Worm (Caenorhabditis elegans) whole organism, late embryonic: ENCODE measurements around the gene pigg-1.

Source experiments
- C38D4.7 ChIP-seq: fragments of 200-800 bp; sonication (Bioruptor generic); optimal IDR thresholded peaks from 2 replicates; lab custom pipeline; 2018; ENCODE audit warnings: mild to moderate bottlenecking, missing genetic modification characterization, moderate library complexity, missing compliant biosample characterization
- F13H6.1 ChIP-seq: sonication (generic microtip); optimal IDR thresholded peaks from 2 replicates; lab custom pipeline; 2016; ENCODE audit warnings: missing genetic modification characterization, missing compliant biosample characterization
- K02D7.2 ChIP-seq: sonication (generic microtip); optimal IDR thresholded peaks from 2 replicates; lab custom pipeline; 2017; ENCODE audit warnings: mild to moderate bottlenecking, missing genetic modification characterization, missing compliant biosample characterization
- K09A11.1 ChIP-seq: sonication (generic microtip); optimal IDR thresholded peaks from 2 replicates; lab custom pipeline; 2017; ENCODE audit warnings: antibody characterized with exemption, mild to moderate bottlenecking, missing genetic modification characterization, missing compliant biosample characterization; ENCODE audit not compliant: insufficient read depth
- T23F11.4 ChIP-seq: fragments of 200-800 bp; sonication (Bioruptor generic); optimal IDR thresholded peaks from 2 replicates; lab custom pipeline; 2018; ENCODE audit warnings: mild to moderate bottlenecking, missing genetic modification characterization, missing compliant biosample characterization
- ama-1 ChIP-seq: fragments of 150-350 bp; optimal IDR thresholded peaks from 2 replicates; lab custom pipeline; 2014
- ceh-14 ChIP-seq: sonication (generic microtip); optimal IDR thresholded peaks from 2 replicates; lab custom pipeline; 2016; ENCODE audit warnings: missing genotype, missing genetic modification characterization, missing compliant biosample characterization
- ceh-18 ChIP-seq: sonication (generic microtip); optimal IDR thresholded peaks from 2 replicates; lab custom pipeline; 2016; ENCODE audit warnings: missing genetic modification characterization, missing compliant biosample characterization
- ceh-19 ChIP-seq: fragments of 200-800 bp; sonication (Bioruptor generic); optimal IDR thresholded peaks from 2 replicates; lab custom pipeline; 2018; ENCODE audit warnings: mild to moderate bottlenecking, missing genetic modification characterization, missing compliant biosample characterization
- ceh-2 ChIP-seq: sonication (generic microtip); optimal IDR thresholded peaks from 2 replicates; lab custom pipeline; 2016; ENCODE audit warnings: missing genotype, missing genetic modification characterization, missing compliant biosample characterization
- ceh-22 ChIP-seq: sonication (generic microtip); optimal IDR thresholded peaks from 2 replicates; lab custom pipeline; 2017; ENCODE audit warnings: missing biosample characterization, missing genetic modification characterization
- ceh-24 ChIP-seq: sonication (generic microtip); optimal IDR thresholded peaks from 2 replicates; lab custom pipeline; 2016; ENCODE audit warnings: mild to moderate bottlenecking, missing genetic modification characterization, missing compliant biosample characterization
- ceh-31 ChIP-seq: sonication (generic microtip); optimal IDR thresholded peaks from 2 replicates; lab custom pipeline; 2016; ENCODE audit warnings: missing genetic modification characterization, missing compliant biosample characterization
- ceh-34 ChIP-seq: sonication (generic microtip); optimal IDR thresholded peaks from 2 replicates; lab custom pipeline; 2016; ENCODE audit warnings: mild to moderate bottlenecking, missing genetic modification characterization, missing compliant biosample characterization
- ceh-45 ChIP-seq: fragments of 200-800 bp; sonication (Bioruptor generic); IDR thresholded peaks from 2 replicates; pipeline ENCODE4 v1.3.6; 2022; ENCODE audit warnings: missing genetic modification reagents, missing genetic modification characterization, missing compliant biosample characterization
- ceh-6 ChIP-seq: fragments of 200-800 bp; sonication (Bioruptor generic); optimal IDR thresholded peaks from 2 replicates; lab custom pipeline; 2018; ENCODE audit warnings: mild to moderate bottlenecking, missing genetic modification characterization, missing compliant biosample characterization
- ceh-9 ChIP-seq: sonication (generic microtip); optimal IDR thresholded peaks from 2 replicates; lab custom pipeline; 2016; ENCODE audit warnings: mild to moderate bottlenecking, missing genetic modification characterization, inconsistent platforms, missing compliant biosample characterization
- che-1 ChIP-seq: sonication (generic microtip); optimal IDR thresholded peaks from 2 replicates; lab custom pipeline; 2016; ENCODE audit warnings: mild to moderate bottlenecking, missing genetic modification characterization, missing compliant biosample characterization
- dmd-4 ChIP-seq: sonication (generic microtip); optimal IDR thresholded peaks from 2 replicates; lab custom pipeline; 2016; ENCODE audit warnings: borderline replicate concordance, missing genetic modification characterization, missing compliant biosample characterization
- dve-1 ChIP-seq: sonication (generic microtip); optimal IDR thresholded peaks from 2 replicates; lab custom pipeline; 2017; ENCODE audit warnings: antibody characterized with exemption, mild to moderate bottlenecking, missing genetic modification characterization, missing compliant biosample characterization
- elt-2 ChIP-seq: sonication (generic microtip); optimal IDR thresholded peaks from 2 replicates; lab custom pipeline; 2016; ENCODE audit warnings: missing genetic modification reagents, missing genetic modification characterization, missing compliant biosample characterization
- elt-4 ChIP-seq: sonication (generic microtip); optimal IDR thresholded peaks from 2 replicates; lab custom pipeline; 2016; ENCODE audit warnings: missing genetic modification characterization, missing compliant biosample characterization
- ets-4 ChIP-seq: sonication (generic microtip); optimal IDR thresholded peaks from 2 replicates; lab custom pipeline; 2016; ENCODE audit warnings: missing genetic modification characterization, missing compliant biosample characterization
- eyg-1 ChIP-seq: sonication (generic microtip); optimal IDR thresholded peaks from 2 replicates; lab custom pipeline; 2016; ENCODE audit warnings: missing genotype, missing genetic modification characterization, missing compliant biosample characterization
- fax-1 ChIP-seq: sonication (generic microtip); optimal IDR thresholded peaks from 2 replicates; lab custom pipeline; 2016; ENCODE audit warnings: missing genotype, missing genetic modification characterization, missing compliant biosample characterization
- fkh-10 ChIP-seq: fragments of 150-350 bp; optimal IDR thresholded peaks from 2 replicates; lab custom pipeline; 2014; ENCODE audit warnings: missing biosample characterization, missing genetic modification reagents, missing genetic modification characterization
- fkh-6 ChIP-seq: sonication (generic microtip); optimal IDR thresholded peaks from 2 replicates; lab custom pipeline; 2016; ENCODE audit warnings: missing genetic modification characterization, missing compliant biosample characterization
- hlh-13 ChIP-seq: fragments of 200-800 bp; sonication (Bioruptor generic); optimal IDR thresholded peaks from 2 replicates; lab custom pipeline; 2018; ENCODE audit warnings: mild to moderate bottlenecking, missing genetic modification characterization, missing compliant biosample characterization
- hlh-15 ChIP-seq: sonication (generic microtip); optimal IDR thresholded peaks from 2 replicates; lab custom pipeline; 2016; ENCODE audit warnings: missing genetic modification characterization, missing compliant biosample characterization
- hlh-30 ChIP-seq: sonication (generic microtip); optimal IDR thresholded peaks from 2 replicates; lab custom pipeline; 2017; ENCODE audit warnings: antibody characterized with exemption, missing genetic modification characterization, missing compliant biosample characterization; ENCODE audit not compliant: insufficient read depth
- hlh-8 ChIP-seq: sonication (generic microtip); optimal IDR thresholded peaks from 2 replicates; lab custom pipeline; 2016; ENCODE audit warnings: missing genotype, missing genetic modification characterization, missing compliant biosample characterization
- lim-6 ChIP-seq: sonication (generic microtip); optimal IDR thresholded peaks from 2 replicates; lab custom pipeline; 2016; ENCODE audit warnings: missing genetic modification characterization, missing compliant biosample characterization
- mec-3 ChIP-seq: sonication (generic microtip); optimal IDR thresholded peaks from 2 replicates; lab custom pipeline; 2016; ENCODE audit warnings: borderline replicate concordance, missing genetic modification characterization, missing compliant biosample characterization
- nfya-1 ChIP-seq: sonication (generic microtip); optimal IDR thresholded peaks from 2 replicates; lab custom pipeline; 2017; ENCODE audit warnings: missing genetic modification characterization, mild to moderate bottlenecking, missing compliant biosample characterization, antibody characterized with exemption, moderate library complexity
- npax-4 ChIP-seq: sonication (generic microtip); optimal IDR thresholded peaks from 2 replicates; lab custom pipeline; 2016; ENCODE audit warnings: missing genetic modification characterization, missing compliant biosample characterization
- pha-4 ChIP-seq: fragments of 150-350 bp; optimal IDR thresholded peaks from 2 replicates; lab custom pipeline; 2018; ENCODE audit warnings: missing biosample characterization, missing genetic modification reagents, missing genetic modification characterization
- pqm-1 ChIP-seq: sonication (generic microtip); optimal IDR thresholded peaks from 2 replicates; lab custom pipeline; 2016; ENCODE audit warnings: missing genetic modification characterization, missing compliant biosample characterization
- ref-2 ChIP-seq: sonication (generic microtip); optimal IDR thresholded peaks from 2 replicates; lab custom pipeline; 2016; ENCODE audit warnings: missing genetic modification characterization, missing compliant biosample characterization
- sox-2 ChIP-seq: fragments of 200-800 bp; sonication (Bioruptor generic); IDR thresholded peaks from 2 replicates; pipeline ENCODE4 v1.3.6; 2022; ENCODE audit warnings: missing genetic modification reagents, missing genetic modification characterization, missing compliant biosample characterization
- syd-9 ChIP-seq: sonication (generic microtip); optimal IDR thresholded peaks from 2 replicates; lab custom pipeline; 2016; ENCODE audit warnings: mild to moderate bottlenecking, missing genetic modification characterization, moderate library complexity, missing compliant biosample characterization
- tbx-2 ChIP-seq: sonication (generic microtip); optimal IDR thresholded peaks from 2 replicates; lab custom pipeline; 2016; ENCODE audit warnings: missing genetic modification characterization, missing compliant biosample characterization
- unc-42 ChIP-seq: sonication (generic microtip); optimal IDR thresholded peaks from 2 replicates; lab custom pipeline; 2016; ENCODE audit warnings: missing genotype, missing genetic modification characterization, missing compliant biosample characterization
- unc-55 ChIP-seq: sonication (generic microtip); optimal IDR thresholded peaks from 2 replicates; lab custom pipeline; 2017; ENCODE audit warnings: missing biosample characterization, missing genetic modification reagents, missing genetic modification characterization
- zip-5 ChIP-seq: sonication (generic microtip); optimal IDR thresholded peaks from 2 replicates; lab custom pipeline; 2016; ENCODE audit warnings: missing genetic modification characterization, missing compliant biosample characterization
- ztf-16 ChIP-seq: sonication (generic microtip); optimal IDR thresholded peaks from 2 replicates; lab custom pipeline; 2017; ENCODE audit warnings: missing genetic modification characterization, missing compliant biosample characterization

Gene pigg-1

DNA sequence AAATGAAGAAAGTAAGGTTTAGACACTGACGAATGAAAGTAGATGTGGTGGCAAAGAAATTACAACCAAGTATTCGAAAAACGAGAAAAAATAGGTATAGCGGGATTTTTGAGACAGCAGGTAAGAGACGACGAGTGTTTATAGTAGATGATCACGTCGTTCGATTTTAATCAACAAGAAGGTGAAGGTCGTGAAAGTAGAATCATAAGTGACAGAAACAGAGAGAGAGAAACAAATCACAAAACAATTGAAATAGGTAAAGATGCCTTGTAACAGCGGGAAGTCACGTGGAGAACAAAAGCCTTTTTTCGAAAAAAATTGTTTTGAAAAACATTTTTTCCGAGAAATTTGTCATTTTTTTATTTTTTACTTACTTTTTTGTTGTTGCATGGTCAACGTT lies 30.0 kb upstream of the pigg-1 start, which contains the start of gene T22C8.6:
T22C8.6 (minus strand) TSS at position 194 of the 400 bp plus-strand sequence.
- no peak for TF ChIP-seq dve-1
- no peak for TF ChIP-seq pha-4 (tag; lab: Kevin White, UChicago)
- no peak for TF ChIP-seq dmd-4 (tag; lab: Kevin White, UChicago)
- TF ChIP-seq ceh-6 (GFP tag; lab: Kevin White, UChicago), result no peak
- TF ChIP-seq ztf-16 (tag; lab: Kevin White, UChicago), result no peak
- TF ChIP-seq ceh-9 (tag; lab: Kevin White, UChicago), result no peak
- no peak for TF ChIP-seq npax-4 (tag; lab: Kevin White, UChicago)
- no peak for TF ChIP-seq sox-2 (GFP tag; lab: Robert Waterston, UW)
- no peak for TF ChIP-seq tbx-2

DNA sequence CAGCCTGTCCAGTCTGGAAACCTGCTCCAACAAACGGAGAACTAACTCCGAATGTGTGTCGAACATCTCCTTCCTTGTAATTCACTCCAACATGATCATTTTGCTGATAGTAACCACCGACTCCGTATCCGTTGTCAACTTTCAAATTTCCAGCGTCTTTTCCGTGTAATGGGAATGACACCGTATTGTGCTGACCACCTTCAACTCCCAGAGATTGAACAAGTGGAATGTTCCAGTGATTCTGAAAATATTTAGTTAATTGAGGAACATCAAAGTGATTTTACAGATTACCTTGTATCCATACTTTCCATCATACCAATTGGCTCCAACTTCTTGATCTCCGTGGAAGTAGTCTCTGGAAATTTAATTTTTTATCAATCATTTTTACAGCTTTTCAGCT lies 27.8 kb upstream of the pigg-1 start:
- no peak for TF ChIP-seq ceh-24 (tag; lab: Kevin White, UChicago)
- no peak for TF ChIP-seq hlh-15 (tag; lab: Kevin White, UChicago)
- no peak for TF ChIP-seq pqm-1
- TF ChIP-seq lim-6 (tag; lab: Kevin White, UChicago), result no peak
- TF ChIP-seq fax-1, result no peak

DNA sequence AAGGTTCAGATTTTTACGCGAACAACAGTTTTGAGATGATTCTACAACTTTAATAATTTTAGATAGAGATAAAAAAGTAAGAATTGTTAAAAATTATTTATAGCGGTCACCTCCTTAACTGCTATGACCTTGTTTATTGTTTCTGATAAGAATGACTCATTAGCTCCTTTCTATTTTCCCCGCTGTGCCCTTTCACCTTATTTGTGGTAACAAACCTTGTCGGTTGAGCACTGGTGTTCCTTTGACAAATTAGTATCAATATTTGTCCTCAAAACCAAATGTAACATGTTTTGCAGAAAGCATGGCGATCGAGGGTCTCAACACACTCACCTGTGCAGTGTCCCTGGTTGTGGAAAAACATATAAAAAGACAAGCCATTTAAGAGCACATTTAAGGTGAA lies 26.5 kb upstream of the pigg-1 start:
- TF ChIP-seq fkh-6 (tag; lab: Kevin White, UChicago), result no peak
- no peak for TF ChIP-seq ceh-45 (GFP tag; lab: Robert Waterston, UW)
- no peak for TF ChIP-seq unc-55 (GFP tag; lab: Kevin White, UChicago)
- TF ChIP-seq ceh-22, result no peak

DNA sequence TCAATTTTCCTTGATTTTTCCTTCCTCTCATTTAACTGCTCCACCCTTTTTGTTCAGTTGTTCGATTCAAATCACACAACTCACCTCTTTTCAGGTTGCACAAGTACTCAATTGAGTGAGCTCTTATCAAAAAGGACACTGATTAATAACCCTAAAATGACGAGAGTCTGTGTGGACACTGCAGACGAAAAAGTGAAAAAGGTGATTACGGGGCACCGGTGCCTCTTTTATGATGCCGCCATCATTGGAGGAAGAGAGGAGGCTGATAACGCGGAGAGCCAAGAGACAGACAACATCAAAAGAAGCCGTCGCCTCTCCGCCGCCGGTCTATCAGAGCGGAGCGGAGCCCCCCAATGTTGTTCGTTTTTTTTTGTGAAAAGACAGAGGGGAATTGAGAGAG lies 25.1 kb upstream of the pigg-1 start, which contains the start of gene sptf-2:
sptf-2 (plus strand) TSS at position 297 of the 400 bp plus-strand sequence.
- TF ChIP-seq K02D7.2 (tag; lab: Kevin White, UChicago), result no peak
- TF ChIP-seq elt-2 (tag; lab: Kevin White, UChicago), result peak; percentile 93
- TF ChIP-seq hlh-8, result no peak
- no peak for TF ChIP-seq C38D4.7 (GFP tag; lab: Kevin White, UChicago)
- TF ChIP-seq ceh-34 (tag; lab: Kevin White, UChicago), result no peak
- TF ChIP-seq T23F11.4 (GFP tag; lab: Kevin White, UChicago), result no peak
- no peak for TF ChIP-seq ceh-31 (tag; lab: Kevin White, UChicago)
- TF ChIP-seq ceh-6 (GFP tag; lab: Kevin White, UChicago), result no peak
- TF ChIP-seq zip-5 (tag; lab: Kevin White, UChicago), result no peak

DNA sequence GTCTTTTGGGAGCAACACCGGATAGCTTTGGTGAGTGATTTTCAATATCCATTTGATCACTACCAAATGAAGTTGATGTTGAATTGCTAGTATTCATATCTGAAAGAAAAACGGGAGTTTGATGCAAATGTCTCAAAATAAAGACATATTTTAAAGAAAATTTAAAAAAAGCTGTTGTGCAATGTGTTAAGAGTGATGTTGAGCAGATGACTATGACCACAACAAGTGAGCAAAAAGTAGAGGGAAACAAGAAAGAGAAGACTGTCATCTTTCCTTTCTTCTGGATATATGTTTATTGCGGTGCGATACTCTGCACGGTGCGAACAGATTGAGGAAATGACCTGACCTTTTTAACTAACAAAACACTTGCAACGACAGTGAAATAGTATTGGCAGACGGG lies 23.3 kb upstream of the pigg-1 start, which contains the start of gene T22C8.4:
T22C8.4 (minus strand) TSS at position 101 of the 400 bp plus-strand sequence.
- no peak for TF ChIP-seq ceh-2 (tag; lab: Kevin White, UChicago)
- TF ChIP-seq K09A11.1 (tag; lab: Kevin White, UChicago), result no peak
- no peak for TF ChIP-seq ref-2
- no peak for TF ChIP-seq fax-1
- no peak for TF ChIP-seq che-1
- TF ChIP-seq ceh-24 (tag; lab: Kevin White, UChicago), result no peak
- no peak for TF ChIP-seq hlh-8
- no peak for TF ChIP-seq hlh-30 (tag; lab: Kevin White, UChicago)

DNA sequence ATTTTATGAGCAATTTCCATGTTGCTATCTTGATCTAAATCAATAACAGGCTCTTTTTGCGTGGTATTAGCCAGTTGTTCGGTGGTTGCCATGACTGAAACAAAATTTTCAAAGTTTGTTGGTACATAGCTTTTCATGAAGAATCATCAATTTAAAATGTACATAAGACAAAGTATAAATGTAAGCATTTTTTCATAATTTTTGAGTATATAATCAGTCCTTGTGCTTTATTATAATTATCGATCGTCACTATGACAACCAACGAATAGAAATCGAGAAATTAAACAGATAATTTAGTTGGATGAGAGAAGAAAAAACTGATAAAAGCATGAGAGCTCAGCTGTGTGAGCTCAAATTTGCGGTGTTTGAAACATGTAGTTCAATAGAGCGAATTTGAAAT lies 21.8 kb upstream of the pigg-1 start, which contains the start of gene T22C8.3:
T22C8.3 (minus strand) TSS at position 101 of the 400 bp plus-strand sequence.
- TF ChIP-seq hlh-13 (GFP tag; lab: Kevin White, UChicago) (no peak), mec-3 (tag; lab: Kevin White, UChicago) (no peak), eyg-1 (tag; lab: Kevin White, UChicago) (no peak), ama-1 (lab: Kevin White, UChicago) (no peak), ceh-34 (tag; lab: Kevin White, UChicago) (no peak), pqm-1 (no peak), ceh-18 (tag; lab: Kevin White, UChicago) (no peak), fkh-10 (no peak), che-1 (no peak), ceh-14 (tag; lab: Kevin White, UChicago) (no peak), syd-9 (tag; lab: Kevin White, UChicago) (no peak), ceh-19 (GFP tag; lab: Kevin White, UChicago) (no peak), F13H6.1 (tag; lab: Kevin White, UChicago) (no peak), ceh-45 (GFP tag; lab: Robert Waterston, UW) (no peak), elt-4 (tag; lab: Kevin White, UChicago) (no peak), ets-4 (tag; lab: Kevin White, UChicago) (no peak), nfya-1 (no peak), unc-42 (no peak)
